Fruit fly (Drosophila melanogaster) whole organism, embryonic: ENCODE data around the gene CG1607.

Experiments
- BEAF-32 ChIP-seq: fragments of 200-800 bp; sonication (Bioruptor generic); optimal IDR thresholded peaks from 3 replicates; lab custom pipeline; 2017; ENCODE audit warnings: missing biosample characterization, missing genetic modification characterization, mild to moderate bottlenecking, moderate library complexity, missing genetic modification reagents
- CG10366 ChIP-seq: fragments of 200-800 bp; sonication (Bioruptor generic); IDR thresholded peaks from 2 replicates; pipeline ENCODE4 v1.3.6; 2022; ENCODE audit warnings: missing biosample characterization, missing genetic modification characterization
- CG10431 ChIP-seq: fragments of 200-800 bp; sonication (Bioruptor generic); optimal IDR thresholded peaks from 3 replicates; lab custom pipeline; 2018; ENCODE audit warnings: missing biosample characterization, mild to moderate bottlenecking, missing genetic modification characterization
- CG10462 ChIP-seq: fragments of 200-800 bp; sonication (Bioruptor generic); optimal IDR thresholded peaks from 2 replicates; lab custom pipeline; 2016; ENCODE audit warnings: missing biosample characterization, missing genetic modification characterization
- CG11504 ChIP-seq: fragments of 200-800 bp; sonication (Bioruptor generic); optimal IDR thresholded peaks from 3 replicates; lab custom pipeline; 2019; ENCODE audit warnings: missing biosample characterization, mild to moderate bottlenecking, missing genetic modification characterization, moderate library complexity
- CG12299 ChIP-seq: fragments of 200-800 bp; sonication (Bioruptor generic); optimal IDR thresholded peaks from 2 replicates; lab custom pipeline; 2018; ENCODE audit warnings: missing biosample characterization, mild to moderate bottlenecking, missing genetic modification characterization
- CG12391 ChIP-seq: fragments of 200-800 bp; sonication (Bioruptor generic); optimal IDR thresholded peaks from 3 replicates; lab custom pipeline; 2018; ENCODE audit warnings: missing biosample characterization, mild to moderate bottlenecking, missing genetic modification characterization, moderate library complexity
- CG12744 ChIP-seq: fragments of 200-800 bp; sonication (Bioruptor generic); optimal IDR thresholded peaks from 2 replicates; lab custom pipeline; 2016; ENCODE audit warnings: missing biosample characterization, missing genetic modification characterization
- CG14014 ChIP-seq: fragments of 200-800 bp; sonication (Bioruptor generic); IDR thresholded peaks from 2 replicates; pipeline ENCODE4 v1.3.6; 2022; ENCODE audit warnings: missing biosample characterization, missing genetic modification characterization
- CG14667 ChIP-seq: fragments of 200-800 bp; sonication (Bioruptor generic); IDR thresholded peaks from 2 replicates; pipeline ENCODE4 v1.3.6; 2022; ENCODE audit warnings: missing biosample characterization, missing genetic modification characterization
- CG14965 ChIP-seq: fragments of 200-800 bp; sonication (Bioruptor generic); optimal IDR thresholded peaks from 2 replicates; lab custom pipeline; 2016; ENCODE audit warnings: missing biosample characterization, missing genetic modification characterization, borderline replicate concordance
- CG15011 ChIP-seq: fragments of 200-800 bp; sonication (Bioruptor generic); optimal IDR thresholded peaks from 3 replicates; lab custom pipeline; 2018; ENCODE audit warnings: missing biosample characterization, mild to moderate bottlenecking, missing genetic modification characterization
- CG1647 ChIP-seq: fragments of 200-800 bp; sonication (Bioruptor generic); optimal IDR thresholded peaks from 3 replicates; lab custom pipeline; 2016; ENCODE audit warnings: missing biosample characterization, missing genetic modification characterization
- CG18476 ChIP-seq: fragments of 200-800 bp; sonication (Bioruptor generic); optimal IDR thresholded peaks from 2 replicates; lab custom pipeline; 2016; ENCODE audit warnings: missing biosample characterization, mild to moderate bottlenecking, missing genetic modification characterization
- CG31441 ChIP-seq: fragments of 200-800 bp; sonication (Bioruptor generic); IDR thresholded peaks from 2 replicates; pipeline ENCODE4 v1.3.6; 2022; ENCODE audit warnings: missing biosample characterization, missing genetic modification characterization
- CG3407 ChIP-seq: fragments of 200-800 bp; sonication (Bioruptor generic); optimal IDR thresholded peaks from 2 replicates; lab custom pipeline; 2018; ENCODE audit warnings: missing biosample characterization, mild to moderate bottlenecking, missing genetic modification characterization
- CTCF ChIP-seq: fragments of 200-800 bp; sonication (Bioruptor generic); optimal IDR thresholded peaks from 2 replicates; lab custom pipeline; 2017; ENCODE audit warnings: missing biosample characterization, mild to moderate bottlenecking, missing genetic modification characterization, moderate library complexity
- Chrac-16 ChIP-seq: fragments of 200-800 bp; sonication (Bioruptor generic); optimal IDR thresholded peaks from 3 replicates; lab custom pipeline; 2016; ENCODE audit warnings: missing biosample characterization, missing genetic modification characterization
- D ChIP-seq, 2 experiments: fragments of 200-800 bp in 1 of 2; fragments of >200 bp in 1 of 2; sonication (Bioruptor generic) in 1 of 2; optimal IDR thresholded peaks; 2 replicates in 1 of 2; 3 replicates in 1 of 2; lab custom pipeline; 2017; ENCODE audit warnings: mild to moderate bottlenecking in 1 of 2, missing biosample characterization in 1 of 2, missing genetic modification characterization in 1 of 2, missing genetic modification reagents in 1 of 2
- Dbx ChIP-seq: fragments of 200-800 bp; sonication (Bioruptor generic); IDR thresholded peaks from 3 replicates; pipeline ENCODE4 v1.3.6; 2022; ENCODE audit warnings: missing biosample characterization, missing genetic modification characterization
- Ets65A ChIP-seq: fragments of 200-800 bp; sonication (Bioruptor generic); peaks from one replicate; lab custom pipeline; 2016; ENCODE audit warnings: missing biosample characterization, missing genetic modification characterization
- GATAe ChIP-seq: fragments of 200-800 bp; sonication (Bioruptor generic); conservative IDR thresholded peaks from 2 replicates; pipeline ENCODE4 v1.3.6; 2022; ENCODE audit warnings: missing biosample characterization, missing genetic modification characterization
- H2.0 ChIP-seq: fragments of 200-800 bp; sonication (Bioruptor generic); IDR thresholded peaks from 2 replicates; pipeline ENCODE4 v1.3.6; 2022; ENCODE audit warnings: missing biosample characterization, missing genetic modification characterization
- Hand ChIP-seq: fragments of 200-800 bp; sonication (Bioruptor generic); optimal IDR thresholded peaks from 2 replicates; lab custom pipeline; 2017; ENCODE audit warnings: mild to moderate bottlenecking, missing biosample characterization, missing genetic modification reagents, missing genetic modification characterization
- MBD-R2 ChIP-seq: fragments of 200-800 bp; sonication (Bioruptor generic); IDR thresholded peaks from 2 replicates; pipeline ENCODE4 v1.3.6; 2022; ENCODE audit warnings: missing biosample characterization, missing genetic modification characterization
- Med ChIP-seq: fragments of 200-800 bp; sonication (Bioruptor generic); peaks from one replicate; lab custom pipeline; 2016; ENCODE audit warnings: missing biosample characterization, missing genetic modification characterization, mild to moderate bottlenecking, inconsistent platforms, moderate library complexity
- Meics ChIP-seq: fragments of 200-800 bp; sonication (Bioruptor generic); optimal IDR thresholded peaks from 2 replicates; lab custom pipeline; 2017; ENCODE audit warnings: missing biosample characterization, mild to moderate bottlenecking, missing genetic modification characterization
- Mrtf ChIP-seq: fragments of 200-800 bp; sonication (Bioruptor generic); IDR thresholded peaks from 3 replicates; pipeline ENCODE4 v1.3.6; 2022; ENCODE audit warnings: missing biosample characterization, missing genetic modification characterization
- NK7.1 ChIP-seq: fragments of 200-800 bp; sonication (Bioruptor generic); optimal IDR thresholded peaks from 3 replicates; lab custom pipeline; 2016; ENCODE audit warnings: missing biosample characterization, missing genetic modification characterization
- Oli ChIP-seq: fragments of 200-800 bp; sonication (Bioruptor generic); optimal IDR thresholded peaks from 2 replicates; lab custom pipeline; 2018; ENCODE audit warnings: missing biosample characterization, mild to moderate bottlenecking, missing genetic modification characterization, moderate library complexity
- Ptx1 ChIP-seq: fragments of 200-800 bp; sonication (Bioruptor generic); IDR thresholded peaks from 2 replicates; pipeline ENCODE4 v1.3.6; 2022; ENCODE audit warnings: missing biosample characterization, missing genetic modification characterization
- abd-A ChIP-seq: fragments of 200-800 bp; sonication (Bioruptor generic); optimal IDR thresholded peaks from 3 replicates; lab custom pipeline; 2019; ENCODE audit warnings: missing biosample characterization, mild to moderate bottlenecking, missing genetic modification characterization, moderate library complexity
- bowl ChIP-seq: fragments of 200-800 bp; sonication (Bioruptor generic); IDR thresholded peaks from 2 replicates; pipeline ENCODE4 v1.3.6; 2022; ENCODE audit warnings: missing biosample characterization, missing genetic modification characterization
- chif ChIP-seq, 2 experiments: fragments of 200-800 bp; sonication (Bioruptor generic); optimal IDR thresholded peaks; 3 replicates each; lab custom pipeline; 2016; ENCODE audit warnings: missing biosample characterization in 2 of 2, missing genetic modification characterization in 2 of 2
- chm ChIP-seq: fragments of 200-800 bp; sonication (Bioruptor generic); IDR thresholded peaks from 2 replicates; pipeline ENCODE4 v1.3.6; 2022; ENCODE audit warnings: missing biosample characterization, missing genetic modification characterization
- crol ChIP-seq: fragments of 200-800 bp; sonication (Bioruptor generic); IDR thresholded peaks from 2 replicates; pipeline ENCODE4 v1.3.6; 2022; ENCODE audit warnings: missing biosample characterization, missing genetic modification characterization
- cwo ChIP-seq: fragments of 200-800 bp; sonication (Bioruptor generic); optimal IDR thresholded peaks from 3 replicates; lab custom pipeline; 2017; ENCODE audit warnings: missing biosample characterization, missing genetic modification characterization, mild to moderate bottlenecking, moderate library complexity, missing genetic modification reagents
- dm ChIP-seq: fragments of 200-800 bp; sonication (Bioruptor generic); optimal IDR thresholded peaks from 3 replicates; lab custom pipeline; 2016; ENCODE audit warnings: missing biosample characterization, missing genetic modification characterization
- dmrt99B ChIP-seq: fragments of 200-800 bp; sonication (Bioruptor generic); optimal IDR thresholded peaks from 2 replicates; lab custom pipeline; 2018; ENCODE audit warnings: missing biosample characterization, mild to moderate bottlenecking, missing genetic modification characterization, moderate library complexity
- dysf ChIP-seq: fragments of 200-800 bp; sonication (Bioruptor generic); IDR thresholded peaks from 3 replicates; pipeline ENCODE4 v1.3.6; 2022; ENCODE audit warnings: missing biosample characterization, missing genetic modification characterization
- fu2 ChIP-seq: fragments of 200-800 bp; sonication (Bioruptor generic); optimal IDR thresholded peaks from 2 replicates; lab custom pipeline; 2016; ENCODE audit warnings: missing biosample characterization, missing genetic modification characterization
- gfzf ChIP-seq: fragments of 200-800 bp; sonication (Bioruptor generic); optimal IDR thresholded peaks from 2 replicates; lab custom pipeline; 2016; ENCODE audit warnings: missing biosample characterization, mild to moderate bottlenecking, missing genetic modification characterization, moderate library complexity
- gsb-n ChIP-seq: fragments of 200-800 bp; sonication (Bioruptor generic); optimal IDR thresholded peaks from 3 replicates; lab custom pipeline; 2018; ENCODE audit warnings: missing biosample characterization, mild to moderate bottlenecking, missing genetic modification characterization
- pb ChIP-seq: fragments of 200-800 bp; sonication (Bioruptor generic); optimal IDR thresholded peaks from 3 replicates; lab custom pipeline; 2016; ENCODE audit warnings: missing biosample characterization, missing genetic modification characterization
- sens-2 ChIP-seq: fragments of 200-800 bp; sonication (Bioruptor generic); IDR thresholded peaks from 2 replicates; pipeline ENCODE4 v1.3.6; 2022; ENCODE audit warnings: missing biosample characterization, missing genetic modification characterization
- slbo ChIP-seq: fragments of 200-800 bp; sonication (Bioruptor generic); IDR thresholded peaks from 2 replicates; pipeline ENCODE4 v1.3.6; 2022; ENCODE audit warnings: missing biosample characterization, missing genetic modification characterization
- sob ChIP-seq: fragments of 200-800 bp; sonication (Bioruptor generic); IDR thresholded peaks from 2 replicates; pipeline ENCODE4 v1.3.6; 2022; ENCODE audit warnings: missing biosample characterization, missing genetic modification characterization
- stwl ChIP-seq: fragments of 200-800 bp; sonication (Bioruptor generic); optimal IDR thresholded peaks from 3 replicates; lab custom pipeline; 2018; ENCODE audit warnings: missing biosample characterization, mild to moderate bottlenecking, missing genetic modification characterization, moderate library complexity
- tup ChIP-seq: fragments of 200-800 bp; sonication (Bioruptor generic); optimal IDR thresholded peaks from 2 replicates; lab custom pipeline; 2016; ENCODE audit warnings: missing biosample characterization, mild to moderate bottlenecking, missing genetic modification characterization, moderate library complexity
- vvl ChIP-seq: fragments of 200-800 bp; sonication (Bioruptor generic); IDR thresholded peaks from 2 replicates; pipeline ENCODE4 v1.3.6; 2022; ENCODE audit warnings: missing biosample characterization, missing genetic modification characterization

The CG1607 gene

dm6 chr3R:31363615-31364014 is 18.3 kb upstream of the CG1607 start (continued):
- TF ChIP-seq stwl (tag; lab: Kevin White, UChicago) (no peak), CTCF (GFP tag; lab: Kevin White, UChicago) (no peak), Oli (tag; lab: Kevin White, UChicago) (peak; percentile 16), Hand (GFP tag; lab: Kevin White, UChicago) (peak; percentile 50), sens-2 (GFP tag; lab: Robert Waterston, UW) (no peak), CG14014 (GFP tag; lab: Robert Waterston, UW) (peak; percentile 40; the same call in 1 of the 2 replicates), Med (GFP tag; lab: Kevin White, UChicago) (peak; percentile 16), D (optimal IDR thresholded peaks at IDR 0.05; lab: Kevin White, UChicago) (no peak), D (GFP tag; optimal IDR thresholded peaks at IDR 0.05; lab: Kevin White, UChicago) (no peak), CG31441 (GFP tag; lab: Robert Waterston, UW) (0 out of 2 replicates have a peak, but pooled peaks have one; percentile 8), crol (GFP tag; lab: Robert Waterston, UW) (no peak), abd-A (tag; lab: Kevin White, UChicago) (no peak), gfzf (GFP tag; lab: Kevin White, UChicago) (no peak), CG12744 (no peak), CG10366 (peak; percentile 38; the same call in 1 of the 2 replicates), CG12299 (tag; lab: Kevin White, UChicago) (no peak), MBD-R2 (GFP tag; lab: Robert Waterston, UW) (peak; percentile 19; the same call in 1 of the 2 replicates), dysf (GFP tag; lab: Robert Waterston, UW) (peak; percentile 41; the same call in 1 of the 3 replicates), CG14965 (no peak), Ptx1 (GFP tag; lab: Robert Waterston, UW) (0 out of 2 replicates have a peak, but pooled peaks have one; percentile 18), CG1647 (GFP tag; lab: Kevin White, UChicago) (no peak), chif (GFP tag; optimal IDR thresholded peaks at IDR 0.05; lab: Kevin White, UChicago) (no peak), CG10462 (GFP tag; lab: Kevin White, UChicago) (no peak), CG10431 (GFP tag; lab: Kevin White, UChicago) (no peak), dmrt99B (tag; lab: Kevin White, UChicago) (peak; percentile 14), CG3407 (GFP tag; lab: Kevin White, UChicago) (no peak), pb (no peak), slbo (GFP tag; lab: Robert Waterston, UW) (peak; percentile 28; the same call in 1 of the 2 replicates), CG11504 (tag; lab: Kevin White, UChicago) (peak; percentile 38), Ets65A (GFP tag; lab: Kevin White, UChicago) (peak; percentile 19), vvl (GFP tag; lab: Robert Waterston, UW) (0 out of 2 replicates have a peak, but pooled peaks have one; percentile 36), dm (GFP tag; lab: Kevin White, UChicago) (no peak), gsb-n (tag; lab: Kevin White, UChicago) (no peak), sob (GFP tag; lab: Robert Waterston, UW) (0 out of 2 replicates have a peak, but pooled peaks have one; percentile 25), CG18476 (no peak), Chrac-16 (GFP tag; lab: Kevin White, UChicago) (no peak), Meics (GFP tag; lab: Kevin White, UChicago) (peak; percentile 9), Dbx (GFP tag; lab: Robert Waterston, UW) (peak; percentile 48; the same call in 2 of the 3 replicates), Mrtf (GFP tag; lab: Robert Waterston, UW) (0 out of 3 replicates have a peak, but pooled peaks have one; percentile 10), CG15011 (GFP tag; lab: Kevin White, UChicago) (no peak), CG12391 (tag; lab: Kevin White, UChicago) (peak; percentile 15), bowl (GFP tag; lab: Robert Waterston, UW) (no peak), chm (GFP tag; lab: Robert Waterston, UW) (no peak), tup (no peak), BEAF-32 (GFP tag; lab: Kevin White, UChicago) (no peak), fu2 (no peak), H2.0 (GFP tag; lab: Robert Waterston, UW) (no peak), NK7.1 (GFP tag; lab: Kevin White, UChicago) (no peak), CG14667 (GFP tag; lab: Robert Waterston, UW) (0 out of 2 replicates have a peak, but pooled peaks have one; percentile 22), cwo (GFP tag; lab: Kevin White, UChicago) (peak; percentile 47), GATAe (GFP tag; lab: Robert Waterston, UW) (no peak)
